Worm (Caenorhabditis elegans): ENCODE measurements around the gene str-43.
A peak's percentile ranks its signal among the peaks of the same experiment; 100 is the strongest.
"Not testable (repeated sequence)": the region's sequence is repeated elsewhere in the genome, so short reads cannot be mapped to it uniquely, and the experiment has no call there.

The str-43 gene

ce11 chrV:15766122-15766594 is 14.2 kb upstream of the str-43 start, which contains the start of the genes haf-3 and F57A10.2 (continued):
- TF ChIP-seq ets-4 (tag; optimal IDR thresholded peaks at IDR 0.05) = peak; percentile 1
- TF ChIP-seq rnt-1 (tag; optimal IDR thresholded peaks at IDR 0.05) = no peak
- TF ChIP-seq unc-3 (GFP tag; conservative IDR thresholded peaks at IDR 0.05) = no peak
- TF ChIP-seq unc-3 (tag; optimal IDR thresholded peaks at IDR 0.05) = peak; percentile 13

DNA sequence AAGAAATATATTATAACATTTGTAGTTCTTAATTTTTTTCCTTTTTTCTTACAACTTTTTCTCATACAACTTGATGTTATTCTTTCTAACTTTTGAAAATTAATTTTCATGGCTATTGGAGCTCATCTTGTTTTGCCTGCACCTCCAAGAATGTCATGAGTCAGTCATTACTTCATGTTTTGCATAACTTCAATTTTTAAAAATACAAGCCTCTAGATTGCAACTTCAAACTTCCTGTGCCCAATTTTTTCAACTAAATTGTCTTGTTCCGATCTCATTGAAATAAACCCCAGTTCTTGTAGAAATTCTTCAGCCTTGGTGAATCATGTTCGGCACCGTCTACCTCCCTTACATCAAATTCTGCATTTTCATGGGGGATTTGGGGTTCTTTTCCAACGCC is 6.5 kb upstream of the str-43 start, which contains the start of gene str-9:
str-9 (plus strand) TSS at position 301 of the 400 bp plus-strand sequence.
- TF ChIP-seq ceh-45 (GFP tag; IDR thresholded peaks at IDR 0.05) (no peak), pag-3 (tag; optimal IDR thresholded peaks at IDR 0.05; ENCODE audit: borderline replicate concordance) (no peak), F13H6.1 (tag; optimal IDR thresholded peaks at IDR 0.05) (no peak), hlh-13 (GFP tag; optimal IDR thresholded peaks at IDR 0.05) (no peak), dmd-4 (tag; optimal IDR thresholded peaks at IDR 0.05; ENCODE audit: borderline replicate concordance) (no peak), pat-9 (tag; optimal IDR thresholded peaks at IDR 0.05) (no peak), hlh-6 (tag; optimal IDR thresholded peaks at IDR 0.05) (no peak), ceh-18 (tag; optimal IDR thresholded peaks at IDR 0.05) (no peak), ceh-9 (tag; optimal IDR thresholded peaks at IDR 0.05) (no peak), unc-42 (tag; optimal IDR thresholded peaks at IDR 0.05) (no peak), pqm-1 (tag; optimal IDR thresholded peaks at IDR 0.05) (no peak), hlh-8 (tag; optimal IDR thresholded peaks at IDR 0.05) (no peak), sox-2 (GFP tag; IDR thresholded peaks at IDR 0.05) (no peak), ceh-30 (tag; optimal IDR thresholded peaks at IDR 0.05) (no peak), pha-2 (tag; optimal IDR thresholded peaks at IDR 0.05) (no peak), dve-1 (tag; optimal IDR thresholded peaks at IDR 0.05) (no peak), ceh-6 (GFP tag; optimal IDR thresholded peaks at IDR 0.05) (no peak), zip-5 (tag; optimal IDR thresholded peaks at IDR 0.05) (no peak), lim-6 (tag; optimal IDR thresholded peaks at IDR 0.05) (no peak)

ce11 chrV:15757645-15758044 is 5.7 kb upstream of the str-43 start:
- TF ChIP-seq ets-4 (tag; optimal IDR thresholded peaks at IDR 0.05) (no peak), hlh-30 (tag; optimal IDR thresholded peaks at IDR 0.05; ENCODE audit: insufficient read depth) (no peak), elt-2 (tag; optimal IDR thresholded peaks at IDR 0.05) (no peak), fkh-6 (tag; optimal IDR thresholded peaks at IDR 0.05) (no peak), F13H6.1 (tag; optimal IDR thresholded peaks at IDR 0.05) (no peak), K02D7.2 (tag; optimal IDR thresholded peaks at IDR 0.05) (no peak), ref-2 (tag; optimal IDR thresholded peaks at IDR 0.05) (no peak), ceh-30 (tag; optimal IDR thresholded peaks at IDR 0.05) (no peak), ceh-19 (GFP tag; optimal IDR thresholded peaks at IDR 0.05) (no peak), ceh-6 (GFP tag; optimal IDR thresholded peaks at IDR 0.05) (no peak), ceh-45 (GFP tag; IDR thresholded peaks at IDR 0.05) (no peak), lim-6 (tag; optimal IDR thresholded peaks at IDR 0.05) (no peak), T23F11.4 (GFP tag; optimal IDR thresholded peaks at IDR 0.05) (no peak), sox-4 (tag; optimal IDR thresholded peaks at IDR 0.05) (no peak), hlh-15 (tag; optimal IDR thresholded peaks at IDR 0.05) (no peak)

DNA sequence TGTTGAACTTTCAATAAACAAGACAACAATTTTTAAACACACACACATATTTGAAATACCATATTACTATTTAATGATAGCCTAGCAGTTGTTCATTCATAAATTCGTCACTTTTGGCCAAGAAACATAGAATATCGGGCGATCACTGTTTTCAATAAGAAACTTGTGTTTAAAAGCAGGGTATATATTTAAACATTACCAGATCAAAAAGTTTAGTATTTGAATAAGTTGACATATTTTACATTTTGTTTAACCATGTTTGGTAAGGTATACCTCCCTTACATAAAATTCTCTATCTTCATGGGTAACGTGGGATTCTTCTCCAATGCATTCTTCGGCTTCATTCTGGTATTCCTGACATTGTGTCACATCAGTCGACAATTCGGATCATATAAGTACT is 2.8 kb upstream of the str-43 start, which contains the start of gene str-8:
str-8 (plus strand) TSS at position 301 of the 400 bp plus-strand sequence.
- not testable (repeated sequence) for TF ChIP-seq ets-4, ztf-16, fkh-6 (tag; optimal IDR thresholded peaks at IDR 0.05)

DNA sequence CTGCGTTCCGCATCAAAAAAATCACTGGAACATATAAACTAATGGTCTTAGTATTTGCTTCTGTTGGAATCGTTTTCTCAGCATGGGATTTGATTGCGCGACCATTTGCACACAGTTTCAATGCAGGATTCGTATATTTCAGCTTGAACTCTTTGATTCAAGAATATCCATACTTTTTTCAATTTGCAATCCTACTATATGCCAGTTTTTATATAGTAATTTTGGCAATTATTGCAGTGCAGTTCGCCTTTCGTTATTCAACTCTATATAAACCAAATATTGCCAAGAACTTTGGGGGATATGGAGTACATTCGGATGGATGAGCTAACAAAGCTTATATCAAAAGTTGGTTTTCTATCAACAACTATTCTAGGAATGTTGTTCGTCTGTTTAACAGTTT is 992 bp upstream of the str-43 start, which contains the start of gene str-5:
str-5 (plus strand) TSS at position 301 of the 400 bp plus-strand sequence.
- TF ChIP-seq ttx-3, lin-11, npax-4 (tag; optimal IDR thresholded peaks at IDR 0.05): not testable (repeated sequence)

All from whole organism, late embryonic.